Fruit fly (Drosophila melanogaster) whole organism, embryonic: ENCODE results near the gene CG12948.

Experiments used
- BEAF-32 ChIP-seq: fragments of 200-800 bp; sonication (Bioruptor generic); optimal IDR thresholded peaks from 3 replicates; lab custom pipeline; 2017; ENCODE audit warnings: missing biosample characterization, missing genetic modification characterization, mild to moderate bottlenecking, moderate library complexity, missing genetic modification reagents
- Bgb ChIP-seq: fragments of 200-800 bp; sonication (Bioruptor generic); IDR thresholded peaks from 2 replicates; pipeline ENCODE4 v1.3.6; 2022; ENCODE audit warnings: missing biosample characterization, missing genetic modification characterization; ENCODE audit not compliant: partially characterized antibody
- CG10267 ChIP-seq: fragments of 200-800 bp; sonication (Bioruptor generic); optimal IDR thresholded peaks from 2 replicates; lab custom pipeline; 2018; ENCODE audit warnings: missing biosample characterization, mild to moderate bottlenecking, missing genetic modification characterization, moderate library complexity
- CG10543 ChIP-seq: fragments of 200-800 bp; sonication (Bioruptor generic); optimal IDR thresholded peaks from 3 replicates; lab custom pipeline; 2017; ENCODE audit warnings: missing biosample characterization, mild to moderate bottlenecking, missing genetic modification characterization, moderate library complexity
- CG10654 ChIP-seq: fragments of 200-800 bp; sonication (Bioruptor generic); optimal IDR thresholded peaks from 2 replicates; lab custom pipeline; 2016; ENCODE audit warnings: missing biosample characterization, missing genetic modification characterization
- CG12155 ChIP-seq: fragments of 200-800 bp; sonication (Bioruptor generic); optimal IDR thresholded peaks from 3 replicates; lab custom pipeline; 2016; ENCODE audit warnings: missing biosample characterization, missing genetic modification characterization
- CG14710 ChIP-seq: fragments of 200-800 bp; sonication (Bioruptor generic); optimal IDR thresholded peaks from 3 replicates; lab custom pipeline; 2019; ENCODE audit warnings: missing biosample characterization, mild to moderate bottlenecking, missing genetic modification characterization, moderate library complexity
- CG1647 ChIP-seq: fragments of 200-800 bp; sonication (Bioruptor generic); optimal IDR thresholded peaks from 3 replicates; lab custom pipeline; 2016; ENCODE audit warnings: missing biosample characterization, missing genetic modification characterization
- CG2116 ChIP-seq: fragments of 200-800 bp; sonication (Bioruptor generic); optimal IDR thresholded peaks from 3 replicates; lab custom pipeline; 2018; ENCODE audit warnings: missing biosample characterization, mild to moderate bottlenecking, missing genetic modification characterization
- CG2120 ChIP-seq: fragments of 200-800 bp; sonication (Bioruptor generic); optimal IDR thresholded peaks from 3 replicates; lab custom pipeline; 2016; ENCODE audit warnings: missing biosample characterization, missing genetic modification characterization
- CG30020 ChIP-seq: fragments of 200-800 bp; optimal IDR thresholded peaks from 2 replicates; lab custom pipeline; 2019; ENCODE audit warnings: missing biosample characterization, mild to moderate bottlenecking, missing genetic modification characterization, moderate library complexity
- CG32772 ChIP-seq: fragments of 200-800 bp; sonication (Bioruptor generic); IDR thresholded peaks from 2 replicates; pipeline ENCODE4 v1.3.6; 2022; ENCODE audit warnings: missing biosample characterization, missing genetic modification characterization
- CG4328 ChIP-seq: fragments of 200-800 bp; sonication (Bioruptor generic); optimal IDR thresholded peaks from 3 replicates; lab custom pipeline; 2017; ENCODE audit warnings: missing biosample characterization, missing genetic modification reagents, missing genetic modification characterization
- CG6689 ChIP-seq: fragments of 200-800 bp; sonication (Bioruptor generic); IDR thresholded peaks from 2 replicates; pipeline ENCODE4 v1.3.6; 2022; ENCODE audit warnings: missing biosample characterization, missing genetic modification characterization
- CG7963 ChIP-seq: fragments of 200-800 bp; sonication (Bioruptor generic); IDR thresholded peaks from 3 replicates; pipeline ENCODE4 v1.3.6; 2022; ENCODE audit warnings: missing biosample characterization, missing genetic modification characterization; ENCODE audit not compliant: partially characterized antibody
- CG8924 ChIP-seq: fragments of 200-800 bp; optimal IDR thresholded peaks from 3 replicates; lab custom pipeline; 2019; ENCODE audit warnings: missing biosample characterization, mild to moderate bottlenecking, missing genetic modification characterization, moderate library complexity
- CG9437 ChIP-seq: fragments of 200-800 bp; sonication (Bioruptor generic); optimal IDR thresholded peaks from 2 replicates; lab custom pipeline; 2018; ENCODE audit warnings: missing biosample characterization, mild to moderate bottlenecking, missing genetic modification characterization
- CG9797 ChIP-seq: fragments of 200-800 bp; sonication (Bioruptor generic); optimal IDR thresholded peaks from 3 replicates; lab custom pipeline; 2018; ENCODE audit warnings: missing biosample characterization, mild to moderate bottlenecking, missing genetic modification characterization
- CHES-1-like ChIP-seq: fragments of 200-800 bp; sonication (Bioruptor generic); optimal IDR thresholded peaks from 2 replicates; lab custom pipeline; 2016; ENCODE audit warnings: missing biosample characterization, missing genetic modification characterization
- Deaf1 ChIP-seq: fragments of 200-800 bp; optimal IDR thresholded peaks from 3 replicates; lab custom pipeline; 2019; ENCODE audit warnings: missing biosample characterization, mild to moderate bottlenecking, missing genetic modification characterization, moderate library complexity
- Doc3 ChIP-seq: fragments of 200-800 bp; sonication (Bioruptor generic); IDR thresholded peaks from 3 replicates; pipeline ENCODE4 v1.3.6; 2022; ENCODE audit warnings: missing biosample characterization, missing genetic modification characterization; ENCODE audit not compliant: partially characterized antibody
- Dref ChIP-seq: fragments of 200-800 bp; sonication (Bioruptor generic); IDR thresholded peaks from 2 replicates; pipeline ENCODE4 v1.3.6; 2022; ENCODE audit warnings: missing biosample characterization, missing genetic modification characterization
- E2f2 ChIP-seq: fragments of 200-800 bp; sonication (Bioruptor generic); IDR thresholded peaks from 2 replicates; pipeline ENCODE4 v1.3.6; 2022; ENCODE audit warnings: missing biosample characterization, missing genetic modification characterization
- Lpt ChIP-seq: fragments of >200 bp; optimal IDR thresholded peaks from 2 replicates; lab custom pipeline; 2018; ENCODE audit warnings: missing biosample characterization, missing genetic modification characterization
- MBD-R2 ChIP-seq: fragments of 200-800 bp; sonication (Bioruptor generic); IDR thresholded peaks from 2 replicates; pipeline ENCODE4 v1.3.6; 2022; ENCODE audit warnings: missing biosample characterization, missing genetic modification characterization
- Mad ChIP-seq: fragments of 200-800 bp; sonication (Bioruptor generic); optimal IDR thresholded peaks from 2 replicates; lab custom pipeline; 2016; ENCODE audit warnings: missing biosample characterization, missing genetic modification characterization
- Med ChIP-seq: fragments of 200-800 bp; sonication (Bioruptor generic); peaks from one replicate; lab custom pipeline; 2016; ENCODE audit warnings: missing biosample characterization, missing genetic modification characterization, mild to moderate bottlenecking, inconsistent platforms, moderate library complexity
- NFAT ChIP-seq: fragments of 200-800 bp; sonication (Bioruptor generic); IDR thresholded peaks from 2 replicates; pipeline ENCODE4 v1.3.6; 2022; ENCODE audit warnings: missing biosample characterization, missing genetic modification characterization
- Nf-YC ChIP-seq: fragments of 200-800 bp; optimal IDR thresholded peaks from 3 replicates; lab custom pipeline; 2019; ENCODE audit warnings: missing biosample characterization, mild to moderate bottlenecking, missing genetic modification characterization, moderate library complexity
- Opbp ChIP-seq: fragments of 200-800 bp; sonication (Bioruptor generic); IDR thresholded peaks from 3 replicates; pipeline ENCODE4 v1.3.6; 2022; ENCODE audit warnings: missing biosample characterization, missing genetic modification characterization; ENCODE audit not compliant: partially characterized antibody
- Scr ChIP-seq: fragments of 200-800 bp; sonication (Bioruptor generic); IDR thresholded peaks from 2 replicates; pipeline ENCODE4 v1.3.6; 2022; ENCODE audit warnings: missing biosample characterization, missing genetic modification characterization; ENCODE audit not compliant: partially characterized antibody
- Sox100B ChIP-seq: fragments of 200-800 bp; sonication (Bioruptor generic); optimal IDR thresholded peaks from 3 replicates; lab custom pipeline; 2018; ENCODE audit warnings: missing biosample characterization, mild to moderate bottlenecking, missing genetic modification characterization
- abd-A ChIP-seq: fragments of 200-800 bp; sonication (Bioruptor generic); optimal IDR thresholded peaks from 3 replicates; lab custom pipeline; 2019; ENCODE audit warnings: missing biosample characterization, mild to moderate bottlenecking, missing genetic modification characterization, moderate library complexity
- bcd ChIP-seq: fragments of 200-800 bp; sonication (Bioruptor generic); optimal IDR thresholded peaks from 2 replicates; lab custom pipeline; 2017; ENCODE audit warnings: missing biosample characterization, mild to moderate bottlenecking, missing genetic modification characterization
- cad ChIP-seq: fragments of >200 bp; optimal IDR thresholded peaks from 2 replicates; lab custom pipeline; 2017; ENCODE audit warnings: missing biosample characterization, missing genetic modification characterization
- esg ChIP-seq: fragments of 200-800 bp; sonication (Bioruptor generic); conservative IDR thresholded peaks from 2 replicates; pipeline ENCODE4 v1.3.6; 2022; ENCODE audit warnings: missing biosample characterization, missing genetic modification characterization
- hb ChIP-seq: fragments of 200-800 bp; sonication (Bioruptor generic); IDR thresholded peaks from 3 replicates; pipeline ENCODE4 v1.3.6; 2022; ENCODE audit warnings: missing biosample characterization, missing genetic modification characterization; ENCODE audit not compliant: partially characterized antibody
- hbn ChIP-seq: fragments of 200-800 bp; sonication (Bioruptor generic); IDR thresholded peaks from 2 replicates; pipeline ENCODE4 v1.3.6; 2022; ENCODE audit warnings: missing biosample characterization, missing genetic modification characterization; ENCODE audit not compliant: partially characterized antibody
- jing ChIP-seq: fragments of 200-800 bp; sonication (Bioruptor generic); optimal IDR thresholded peaks from 2 replicates; lab custom pipeline; 2018; ENCODE audit warnings: missing biosample characterization, mild to moderate bottlenecking, missing genetic modification characterization
- lola ChIP-seq, 3 experiments: fragments of >200 bp in 2 of 3; fragments of 200-800 bp in 1 of 3; sonication (Bioruptor generic) in 1 of 3; optimal IDR thresholded peaks; 2 replicates each; lab custom pipeline; 2017 to 2019; ENCODE audit warnings: missing biosample characterization in 3 of 3, missing genetic modification characterization in 3 of 3, mild to moderate bottlenecking in 1 of 3, moderate library complexity in 1 of 3
- nmo ChIP-seq: fragments of 200-800 bp; sonication (Bioruptor generic); optimal IDR thresholded peaks from 2 replicates; lab custom pipeline; 2018; ENCODE audit warnings: missing biosample characterization, mild to moderate bottlenecking, missing genetic modification characterization, moderate library complexity
- nom ChIP-seq: fragments of 200-800 bp; sonication (Bioruptor generic); optimal IDR thresholded peaks from 2 replicates; lab custom pipeline; 2017; ENCODE audit warnings: missing biosample characterization, missing genetic modification characterization, mild to moderate bottlenecking, moderate library complexity, missing genetic modification reagents
- pan ChIP-seq, 4 experiments: fragments of >200 bp in 3 of 4; fragments of 200-800 bp in 1 of 4; sonication (Bioruptor generic) in 1 of 4; optimal IDR thresholded peaks in 3 of 4; IDR thresholded peaks in 1 of 4; 2 replicates each; pipeline versions ENCODE4 v1.3.6 to Lab custom; 2017 to 2022; ENCODE audit warnings: missing biosample characterization in 2 of 4, missing genetic modification characterization in 2 of 4, mixed read lengths in 1 of 4
- phol ChIP-seq: fragments of 200-800 bp; sonication (Bioruptor generic); optimal IDR thresholded peaks from 3 replicates; lab custom pipeline; 2018; ENCODE audit warnings: missing biosample characterization, mild to moderate bottlenecking, missing genetic modification characterization, moderate library complexity
- psq ChIP-seq: fragments of 200-800 bp; sonication (Bioruptor generic); optimal IDR thresholded peaks from 2 replicates; lab custom pipeline; 2017; ENCODE audit warnings: missing biosample characterization, missing genetic modification characterization
- row ChIP-seq: fragments of 200-800 bp; sonication (Bioruptor generic); IDR thresholded peaks from 3 replicates; pipeline ENCODE4 v1.3.6; 2022; ENCODE audit warnings: missing biosample characterization, missing genetic modification characterization
- shn ChIP-seq: fragments of 200-800 bp; sonication (Bioruptor generic); optimal IDR thresholded peaks from 3 replicates; lab custom pipeline; 2016; ENCODE audit warnings: missing biosample characterization, missing genetic modification characterization
- sna ChIP-seq: fragments of 200-800 bp; sonication (Bioruptor generic); IDR thresholded peaks from 2 replicates; pipeline ENCODE4 v1.3.6; 2022; ENCODE audit warnings: missing biosample characterization, missing genetic modification characterization; ENCODE audit not compliant: partially characterized antibody
- tna ChIP-seq: fragments of 200-800 bp; sonication (Bioruptor generic); IDR thresholded peaks from 2 replicates; pipeline ENCODE4 v1.3.6; 2022; ENCODE audit warnings: missing biosample characterization, missing genetic modification characterization; ENCODE audit not compliant: partially characterized antibody

CG12948 gene

dm6 chr3R:9740713-9741112 lies 6.8 kb downstream of the CG12948 start, which contains the start of gene Pnn (continued):
- TF ChIP-seq BEAF-32 (GFP tag; lab: Kevin White, UChicago) (peak; percentile 84), bcd (GFP tag; lab: Kevin White, UChicago) (no peak), row (peak; percentile 84), abd-A (tag; lab: Kevin White, UChicago) (peak; percentile 64), CG10543 (GFP tag; lab: Kevin White, UChicago) (no peak), jing (GFP tag; lab: Kevin White, UChicago) (no peak), CG32772 (GFP tag; lab: Robert Waterston, UW) (no peak), hbn (GFP tag; lab: Robert Waterston, UW) (peak; percentile 87), nom (GFP tag; lab: Kevin White, UChicago) (no peak), Bgb (peak; percentile 92), CG7963 (GFP tag; lab: Robert Waterston, UW) (peak; percentile 87), CG2120 (peak; percentile 16), Scr (GFP tag; lab: Robert Waterston, UW) (peak; percentile 93), psq (no peak), Deaf1 (tag; lab: Kevin White, UChicago) (no peak), tna (GFP tag; lab: Robert Waterston, UW) (peak; percentile 77), CG10267 (tag; lab: Kevin White, UChicago) (peak; percentile 40), CHES-1-like (GFP tag; lab: Kevin White, UChicago) (no peak), NFAT (GFP tag; lab: Robert Waterston, UW) (peak; percentile 30; the same call in 1 of the 2 replicates), hb (peak; percentile 86), esg (GFP tag; lab: Robert Waterston, UW) (no peak), MBD-R2 (GFP tag; lab: Robert Waterston, UW) (peak; percentile 91), CG14710 (peak; percentile 59), Doc3 (GFP tag; lab: Robert Waterston, UW) (peak; percentile 86), Opbp (GFP tag; lab: Robert Waterston, UW) (peak; percentile 94), CG4328 (GFP tag; lab: Kevin White, UChicago) (no peak), CG30020 (tag; lab: Kevin White, UChicago) (peak; percentile 63), CG12155 (no peak), CG2116 (GFP tag; lab: Kevin White, UChicago) (peak; percentile 44), pan (optimal IDR thresholded peaks at IDR 0.05; lab: Kevin White, UChicago) (no peak), pan (GFP tag; optimal IDR thresholded peaks at IDR 0.05 in 1 of 2, IDR thresholded peaks at IDR 0.05 in 1 of 2) (no peak), nmo (GFP tag; lab: Kevin White, UChicago) (peak; percentile 47), CG10654 (GFP tag; lab: Kevin White, UChicago) (no peak), shn (no peak), Mad (no peak), Lpt (GFP tag; lab: Kevin White, UChicago) (no peak), Dref (GFP tag; lab: Robert Waterston, UW) (peak; percentile 81), CG9437 (GFP tag; lab: Kevin White, UChicago) (peak; percentile 22), cad (peak; percentile 30), lola (GFP tag; optimal IDR thresholded peaks at IDR 0.05; lab: Kevin White, UChicago) (no peak), CG9797 (peak; percentile 17), phol (peak; percentile 21), Sox100B (GFP tag; lab: Kevin White, UChicago) (peak; percentile 6), E2f2 (peak; percentile 29; the same call in 1 of the 2 replicates), CG1647 (no peak), CG8924 (tag; lab: Kevin White, UChicago) (peak; percentile 52), Med (peak; percentile 56), sna (GFP tag; lab: Robert Waterston, UW) (peak; percentile 87), CG6689 (GFP tag; lab: Robert Waterston, UW) (no peak), Nf-YC (tag; lab: Kevin White, UChicago) (peak; percentile 32)
